Worm (Caenorhabditis elegans) whole organism, L4 larva: Measurements from ENCODE around the gene B0284.3.

Experiments used
- D1046.2 ChIP-seq: fragments of 200-800 bp; sonication (Bioruptor generic); IDR thresholded peaks from 2 replicates; pipeline ENCODE4 v1.3.6; 2022; ENCODE audit warnings: missing genetic modification characterization, missing compliant biosample characterization
- F44E2.7 ChIP-seq: fragments of 200-800 bp; sonication (Bioruptor generic); IDR thresholded peaks from 2 replicates; pipeline ENCODE4 v2.1.2; 2022; ENCODE audit warnings: missing genetic modification characterization, missing compliant biosample characterization
- F49E8.2 ChIP-seq: sonication (generic microtip); optimal IDR thresholded peaks from 2 replicates; lab custom pipeline; 2016; ENCODE audit warnings: missing compliant biosample characterization, mild to moderate bottlenecking, missing genetic modification characterization, borderline replicate concordance
- T20F7.1 ChIP-seq: fragments of 200-800 bp; sonication (Bioruptor generic); optimal IDR thresholded peaks from 2 replicates; lab custom pipeline; 2018; ENCODE audit warnings: mild to moderate bottlenecking, missing genetic modification characterization, missing compliant biosample characterization
- T26A8.4 ChIP-seq: fragments of 200-800 bp; sonication (Bioruptor generic); IDR thresholded peaks from 2 replicates; pipeline ENCODE4 v1.3.6; 2022; ENCODE audit warnings: missing genetic modification characterization, missing compliant biosample characterization
- Y105C5A.15 ChIP-seq: fragments of 200-800 bp; sonication (Bioruptor generic); IDR thresholded peaks from 2 replicates; pipeline ENCODE4 v1.3.6; 2022; ENCODE audit warnings: missing genetic modification characterization, missing compliant biosample characterization
- Y5F2A.4 ChIP-seq: fragments of 200-800 bp; sonication (Bioruptor generic); optimal IDR thresholded peaks from 2 replicates; lab custom pipeline; 2018; ENCODE audit warnings: mild to moderate bottlenecking, missing genetic modification characterization, missing compliant biosample characterization
- ZK337.2 ChIP-seq: fragments of 200-800 bp; sonication (Bioruptor generic); IDR thresholded peaks from 2 replicates; pipeline ENCODE4 v1.3.6; 2022; ENCODE audit warnings: missing genetic modification reagents, missing genetic modification characterization, missing compliant biosample characterization
- arid-1 ChIP-seq: fragments of 200-800 bp; sonication (Bioruptor generic); conservative IDR thresholded peaks from 2 replicates; pipeline ENCODE4 v1.3.6; 2022; ENCODE audit warnings: missing genetic modification reagents, missing genetic modification characterization, missing compliant biosample characterization
- ctbp-1 ChIP-seq: fragments of 200-800 bp; sonication (Bioruptor generic); IDR thresholded peaks from 2 replicates; pipeline ENCODE4 v1.3.6; 2022; ENCODE audit warnings: missing genetic modification reagents, missing genetic modification characterization, missing compliant biosample characterization
- daf-16 ChIP-seq, 3 experiments: sonication (generic microtip); optimal IDR thresholded peaks; 2 replicates each; lab custom pipeline; 2016 to 2017; ENCODE audit warnings: missing genetic modification characterization in 3 of 3, missing genetic modification reagents in 3 of 3, mild to moderate bottlenecking in 2 of 3, missing compliant biosample characterization in 2 of 3, missing biosample characterization in 1 of 3, moderate library complexity in 1 of 3
- dmd-8 ChIP-seq: fragments of 200-800 bp; sonication (Bioruptor generic); IDR thresholded peaks from 2 replicates; pipeline ENCODE4 v1.3.6; 2022; ENCODE audit warnings: missing genetic modification characterization, missing compliant biosample characterization
- dmd-9 ChIP-seq: fragments of 200-800 bp; sonication (Bioruptor generic); IDR thresholded peaks from 2 replicates; pipeline ENCODE4 v1.3.6; 2022; ENCODE audit warnings: missing genetic modification reagents, missing genetic modification characterization, missing compliant biosample characterization
- duxl-1 ChIP-seq: sonication (generic microtip); optimal IDR thresholded peaks from 2 replicates; lab custom pipeline; 2016; ENCODE audit warnings: mild to moderate bottlenecking, missing genetic modification characterization, moderate library complexity, missing compliant biosample characterization; ENCODE audit not compliant: poor library complexity
- dve-1 ChIP-seq: sonication (generic microtip); optimal IDR thresholded peaks from 2 replicates; lab custom pipeline; 2017; ENCODE audit warnings: antibody characterized with exemption, mild to moderate bottlenecking, missing genetic modification characterization, missing compliant biosample characterization; ENCODE audit not compliant: insufficient read depth
- egl-43 ChIP-seq: fragments of 200-800 bp; sonication (Bioruptor generic); IDR thresholded peaks from 2 replicates; pipeline ENCODE4 v1.3.6; 2022; ENCODE audit warnings: missing genetic modification reagents, missing genetic modification characterization, missing compliant biosample characterization
- gei-8 ChIP-seq: fragments of 200-800 bp; sonication (Bioruptor generic); optimal IDR thresholded peaks from 2 replicates; lab custom pipeline; 2018; ENCODE audit warnings: mild to moderate bottlenecking, missing genetic modification characterization, missing compliant biosample characterization
- hif-1 ChIP-seq, 2 experiments: sonication (generic microtip); optimal IDR thresholded peaks; 2 replicates each; lab custom pipeline; 2016 to 2017; ENCODE audit warnings: missing compliant biosample characterization in 2 of 2, missing genetic modification characterization in 2 of 2, missing genetic modification reagents in 2 of 2, missing genotype in 2 of 2, mild to moderate bottlenecking in 1 of 2
- hlh-11 ChIP-seq: fragments of 200-800 bp; sonication (Bioruptor generic); optimal IDR thresholded peaks from 2 replicates; lab custom pipeline; 2018; ENCODE audit warnings: mild to moderate bottlenecking, missing genetic modification characterization, missing compliant biosample characterization
- hlh-30 ChIP-seq: sonication (generic microtip); optimal IDR thresholded peaks from 2 replicates; lab custom pipeline; 2017; ENCODE audit warnings: antibody characterized with exemption, mild to moderate bottlenecking, missing genetic modification characterization, missing compliant biosample characterization; ENCODE audit not compliant: insufficient read depth
- lim-7 ChIP-seq: fragments of 200-800 bp; sonication (Bioruptor generic); IDR thresholded peaks from 2 replicates; pipeline ENCODE4 v1.3.6; 2022; ENCODE audit warnings: missing genetic modification characterization, missing compliant biosample characterization
- lin-1 ChIP-seq: fragments of 200-800 bp; sonication (Bioruptor generic); IDR thresholded peaks from 2 replicates; pipeline ENCODE4 v1.3.6; 2022; ENCODE audit warnings: missing genetic modification reagents, missing genetic modification characterization, missing compliant biosample characterization
- lin-13 ChIP-seq: fragments of 150-350 bp; optimal IDR thresholded peaks from 2 replicates; lab custom pipeline; 2014; ENCODE audit warnings: missing biosample characterization, missing genetic modification reagents, missing genetic modification characterization
- lin-38 ChIP-seq: fragments of 200-800 bp; sonication (Bioruptor generic); IDR thresholded peaks from 2 replicates; pipeline ENCODE4 v1.3.6; 2022; ENCODE audit warnings: missing genetic modification reagents, missing genetic modification characterization, missing compliant biosample characterization
- lir-3 ChIP-seq: sonication (generic microtip); optimal IDR thresholded peaks from 2 replicates; lab custom pipeline; 2016; ENCODE audit warnings: mild to moderate bottlenecking, missing genetic modification characterization, missing compliant biosample characterization
- lsy-2 ChIP-seq, 2 experiments: fragments of 150-350 bp in 1 of 2; sonication (generic microtip) in 1 of 2; optimal IDR thresholded peaks; 2 replicates each; lab custom pipeline; 2014 to 2017; ENCODE audit warnings: missing biosample characterization in 2 of 2, missing genetic modification characterization in 2 of 2
- mdt-29 ChIP-seq: fragments of 200-800 bp; sonication (Bioruptor generic); IDR thresholded peaks from 2 replicates; pipeline ENCODE4 v1.3.6; 2022; ENCODE audit warnings: missing genetic modification reagents, missing genetic modification characterization, missing compliant biosample characterization
- mxl-3 ChIP-seq: fragments of 200-800 bp; sonication (Bioruptor generic); optimal IDR thresholded peaks from 2 replicates; lab custom pipeline; 2018; ENCODE audit warnings: mild to moderate bottlenecking, missing genetic modification characterization, missing compliant biosample characterization
- nhr-102 ChIP-seq: sonication (generic microtip); optimal IDR thresholded peaks from 2 replicates; lab custom pipeline; 2016; ENCODE audit warnings: mild to moderate bottlenecking, missing genetic modification characterization, moderate library complexity, missing compliant biosample characterization
- nhr-111 ChIP-seq: fragments of 200-800 bp; sonication (Bioruptor generic); optimal IDR thresholded peaks from 2 replicates; lab custom pipeline; 2018; ENCODE audit warnings: mild to moderate bottlenecking, missing genetic modification characterization, missing compliant biosample characterization
- nhr-28 ChIP-seq: fragments of 150-350 bp; optimal IDR thresholded peaks from 2 replicates; lab custom pipeline; 2014; ENCODE audit warnings: missing biosample characterization, missing genetic modification characterization
- nhr-41 ChIP-seq: fragments of 200-800 bp; sonication (Bioruptor generic); IDR thresholded peaks from 2 replicates; pipeline ENCODE4 v1.3.6; 2022; ENCODE audit warnings: missing genetic modification reagents, missing genetic modification characterization, missing compliant biosample characterization
- nhr-42 ChIP-seq: fragments of 200-800 bp; sonication (Bioruptor generic); IDR thresholded peaks from 2 replicates; pipeline ENCODE4 v1.3.6; 2022; ENCODE audit warnings: missing genetic modification characterization, missing compliant biosample characterization
- pqm-1 ChIP-seq: sonication (generic microtip); optimal IDR thresholded peaks from 2 replicates; lab custom pipeline; 2017; ENCODE audit warnings: missing biosample characterization, missing genetic modification characterization
- rbr-2 ChIP-seq: sonication (generic microtip); optimal IDR thresholded peaks from 2 replicates; lab custom pipeline; 2016; ENCODE audit warnings: missing genotype, missing genetic modification characterization, missing compliant biosample characterization
- saeg-2 ChIP-seq: fragments of 200-800 bp; sonication (Bioruptor generic); IDR thresholded peaks from 2 replicates; pipeline ENCODE4 v1.3.6; 2022; ENCODE audit warnings: missing genetic modification reagents, missing genetic modification characterization, missing compliant biosample characterization
- snpc-1.2 ChIP-seq: fragments of 200-800 bp; sonication (Bioruptor generic); IDR thresholded peaks from 2 replicates; pipeline ENCODE4 v1.3.6; 2022; ENCODE audit warnings: missing genetic modification reagents, missing genetic modification characterization, missing compliant biosample characterization
- tra-1 ChIP-seq: fragments of 200-800 bp; sonication (Bioruptor generic); IDR thresholded peaks from 2 replicates; pipeline ENCODE4 v1.3.6; 2022; ENCODE audit warnings: missing genetic modification reagents, missing genetic modification characterization, missing compliant biosample characterization
- vab-7 ChIP-seq: fragments of 200-800 bp; sonication (Bioruptor generic); IDR thresholded peaks from 2 replicates; pipeline ENCODE4 v1.3.6; 2022; ENCODE audit warnings: missing genetic modification reagents, missing genetic modification characterization, missing compliant biosample characterization
- zip-11 ChIP-seq: fragments of 200-800 bp; sonication (Bioruptor generic); IDR thresholded peaks from 2 replicates; pipeline ENCODE4 v1.3.6; 2022; ENCODE audit warnings: missing genetic modification characterization, missing compliant biosample characterization
- zip-2 ChIP-seq: fragments of 150-350 bp; optimal IDR thresholded peaks from 2 replicates; lab custom pipeline; 2014; ENCODE audit warnings: missing biosample characterization, missing genetic modification characterization

Gene B0284.3

DNA sequence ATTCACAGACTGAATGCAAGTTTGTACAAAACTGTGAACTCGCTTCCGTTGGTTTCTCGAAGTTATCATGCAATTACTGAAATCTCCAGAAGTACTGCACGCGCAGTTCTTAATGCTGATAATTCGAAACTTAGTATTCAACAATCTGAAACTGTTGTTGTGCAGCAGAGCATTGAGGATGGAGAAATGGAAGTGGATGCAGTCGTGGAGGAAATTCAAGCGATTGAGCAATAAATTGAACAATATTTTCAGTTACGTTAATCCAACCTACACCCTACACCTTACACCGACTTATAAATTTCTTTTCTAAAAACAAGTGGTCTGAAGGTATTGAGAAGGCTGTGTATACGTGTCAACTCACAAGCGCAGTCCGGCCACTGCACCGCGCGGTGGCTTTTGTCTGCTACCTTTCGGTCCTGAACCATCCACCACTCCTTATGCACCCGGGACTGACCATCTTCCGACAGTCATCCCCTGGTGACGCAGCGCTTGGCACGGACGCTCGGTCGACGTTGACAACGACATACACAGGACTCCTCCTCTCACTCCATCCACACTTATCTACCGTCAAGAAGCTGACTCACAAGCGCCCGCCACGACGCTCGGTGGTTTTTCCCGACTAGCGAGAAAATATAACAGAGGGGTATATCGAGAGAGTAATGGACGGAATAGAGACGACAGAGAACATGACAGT lies 870 bp downstream of the B0284.3 start (continued):
- peak; percentile 78 for TF ChIP-seq nhr-41 (GFP tag; lab: Robert Waterston, UW)
- peak; percentile 69 for TF ChIP-seq ctbp-1 (GFP tag; lab: Robert Waterston, UW)
- TF ChIP-seq gei-8 = peak; percentile 41
- TF ChIP-seq daf-16 (GFP tag; optimal IDR thresholded peaks at IDR 0.05; lab: Kevin White, UChicago) = peak in 1 of 2 experiments; percentile 48
- TF ChIP-seq daf-16 (tag; optimal IDR thresholded peaks at IDR 0.05; lab: Kevin White, UChicago) = peak; percentile 40
- TF ChIP-seq dmd-9 (GFP tag; lab: Robert Waterston, UW) = 0 out of 2 replicates have a peak, but pooled peaks have one; percentile 30
- peak; percentile 78 for TF ChIP-seq hlh-11 (tag; lab: Kevin White, UChicago)
- 0 out of 2 replicates have a peak, but pooled peaks have one; percentile 17 for TF ChIP-seq mdt-29 (GFP tag; lab: Robert Waterston, UW)
- TF ChIP-seq lin-1 = peak; percentile 63
- peak; percentile 75 for TF ChIP-seq lir-3 (tag; lab: Kevin White, UChicago)
- TF ChIP-seq nhr-111 (GFP tag; lab: Kevin White, UChicago) = peak; percentile 69
- TF ChIP-seq lim-7 (GFP tag; lab: Robert Waterston, UW) = peak; percentile 65
- TF ChIP-seq nhr-102 (tag; lab: Kevin White, UChicago) = peak; percentile 61
- peak; percentile 46; the same call in 1 of the 2 replicates for TF ChIP-seq zip-11 (GFP tag; lab: Robert Waterston, UW)
- TF ChIP-seq Y5F2A.4 (GFP tag; lab: Kevin White, UChicago) = peak; percentile 19
- TF ChIP-seq lin-13 (GFP tag; lab: Kevin White, UChicago) = peak; percentile 38
- peak in 1 of 2 experiments; percentile 64 for TF ChIP-seq lsy-2 (tag; optimal IDR thresholded peaks at IDR 0.05; lab: Kevin White, UChicago)
- peak; percentile 57 for TF ChIP-seq T20F7.1 (GFP tag; lab: Kevin White, UChicago)
- peak; percentile 69 for TF ChIP-seq rbr-2
- TF ChIP-seq tra-1 (GFP tag; lab: Robert Waterston, UW) = peak; percentile 64
- TF ChIP-seq nhr-42 (GFP tag; lab: Robert Waterston, UW) = peak; percentile 68
- TF ChIP-seq pqm-1 (tag; lab: Kevin White, UChicago) = peak; percentile 70
- 0 out of 2 replicates have a peak, but pooled peaks have one; percentile 12 for TF ChIP-seq Y105C5A.15 (GFP tag; lab: Robert Waterston, UW)
- peak in 1 of 2 experiments; percentile 54 for TF ChIP-seq hif-1 (tag; optimal IDR thresholded peaks at IDR 0.05; lab: Kevin White, UChicago)
- TF ChIP-seq ZK337.2 (GFP tag; lab: Robert Waterston, UW) = peak; percentile 70; the same call in 1 of the 2 replicates
- peak; percentile 68 for TF ChIP-seq arid-1 (GFP tag; lab: Robert Waterston, UW)
- TF ChIP-seq mxl-3 (GFP tag; lab: Kevin White, UChicago) = peak; percentile 48
- peak; percentile 68; the same call in 1 of the 2 replicates for TF ChIP-seq F44E2.7 (GFP tag; lab: Robert Waterston, UW)
- peak; percentile 75; the same call in 1 of the 2 replicates for TF ChIP-seq dmd-8 (GFP tag; lab: Robert Waterston, UW)
- peak; percentile 18 for TF ChIP-seq nhr-28 (tag; lab: Kevin White, UChicago)
- peak; percentile 89 for TF ChIP-seq T26A8.4 (GFP tag; lab: Robert Waterston, UW)
- TF ChIP-seq vab-7 (GFP tag; lab: Robert Waterston, UW) = 0 out of 2 replicates have a peak, but pooled peaks have one; percentile 43
- peak; percentile 45 for TF ChIP-seq zip-2 (tag; lab: Kevin White, UChicago)
- TF ChIP-seq egl-43 (GFP tag; lab: Robert Waterston, UW) = peak; percentile 79
- TF ChIP-seq duxl-1 (tag; lab: Kevin White, UChicago) = peak; percentile 79
- TF ChIP-seq dve-1 = peak; percentile 43
- TF ChIP-seq snpc-1.2 (GFP tag; lab: Robert Waterston, UW) = peak; percentile 30; the same call in 1 of the 2 replicates
- peak; percentile 34 for TF ChIP-seq hlh-30
- TF ChIP-seq lin-38 (GFP tag; lab: Robert Waterston, UW) = peak; percentile 72
- peak; percentile 2 for TF ChIP-seq F49E8.2
- 0 out of 2 replicates have a peak, but pooled peaks have one; percentile 68 for TF ChIP-seq saeg-2
- peak; percentile 8; the same call in 1 of the 2 replicates for TF ChIP-seq D1046.2 (GFP tag; lab: Robert Waterston, UW)
- TF ChIP-seq, all 104 proteins: peak for 65; not testable (repeated sequence) for 39
